Worm (Caenorhabditis elegans) whole organism, young adult: ENCODE data around the gene T01C4.8.

Source experiments
- F22D6.2 ChIP-seq: sonication (generic microtip); optimal IDR thresholded peaks from 2 replicates; lab custom pipeline; 2016; ENCODE audit warnings: mild to moderate bottlenecking, missing genetic modification characterization, missing compliant biosample characterization
- F49E8.2 ChIP-seq: sonication (generic microtip); optimal IDR thresholded peaks from 3 replicates; lab custom pipeline; 2017; ENCODE audit warnings: missing genetic modification characterization, mild to moderate bottlenecking, missing compliant biosample characterization, antibody characterized with exemption, moderate library complexity; ENCODE audit not compliant: insufficient read depth
- F52B5.7 ChIP-seq: sonication (generic microtip); optimal IDR thresholded peaks from 2 replicates; lab custom pipeline; 2016; ENCODE audit warnings: mild to moderate bottlenecking, missing genetic modification characterization, missing compliant biosample characterization
- Y79H2A.3 ChIP-seq: fragments of 200-800 bp; sonication (Bioruptor generic); conservative IDR thresholded peaks from 2 replicates; pipeline ENCODE4 v1.3.6; 2022; ENCODE audit warnings: missing genetic modification reagents, missing genetic modification characterization, missing compliant biosample characterization
- egl-18 ChIP-seq: fragments of 200-800 bp; sonication (Bioruptor generic); IDR thresholded peaks from 2 replicates; pipeline ENCODE4 v1.3.6; 2022; ENCODE audit warnings: missing genetic modification reagents, missing genetic modification characterization, missing compliant biosample characterization
- gei-17 ChIP-seq: fragments of 200-800 bp; sonication (Bioruptor generic); optimal IDR thresholded peaks from 2 replicates; lab custom pipeline; 2018; ENCODE audit warnings: mild to moderate bottlenecking, missing genetic modification characterization, missing compliant biosample characterization
- hlh-26 ChIP-seq: fragments of 200-800 bp; sonication (Bioruptor generic); conservative IDR thresholded peaks from 2 replicates; pipeline ENCODE4 v1.3.6; 2022; ENCODE audit warnings: missing genetic modification reagents, missing genetic modification characterization, missing compliant biosample characterization
- let-526 ChIP-seq: fragments of 200-800 bp; sonication (Bioruptor generic); IDR thresholded peaks from 2 replicates; pipeline ENCODE4 v1.3.6; 2022; ENCODE audit warnings: missing genetic modification reagents, missing genetic modification characterization, missing compliant biosample characterization
- mcd-1 ChIP-seq: fragments of 200-800 bp; sonication (Bioruptor generic); IDR thresholded peaks from 2 replicates; pipeline ENCODE4 v1.3.6; 2022; ENCODE audit warnings: missing genetic modification reagents, missing genetic modification characterization, missing compliant biosample characterization
- nhr-90 ChIP-seq: sonication (generic microtip); optimal IDR thresholded peaks from 2 replicates; lab custom pipeline; 2016; ENCODE audit warnings: missing genotype, mild to moderate bottlenecking, missing genetic modification characterization, missing compliant biosample characterization
- pbrm-1 ChIP-seq: fragments of 200-800 bp; sonication (Bioruptor generic); IDR thresholded peaks from 2 replicates; pipeline ENCODE4 v1.3.6; 2022; ENCODE audit warnings: missing genetic modification reagents, missing genetic modification characterization, missing compliant biosample characterization
- pha-4 ChIP-seq: fragments of 150-350 bp; sonication (generic microtip); optimal IDR thresholded peaks from 2 replicates; lab custom pipeline; 2014; ENCODE audit warnings: missing biosample characterization, missing genetic modification reagents, missing genetic modification characterization

DNA sequence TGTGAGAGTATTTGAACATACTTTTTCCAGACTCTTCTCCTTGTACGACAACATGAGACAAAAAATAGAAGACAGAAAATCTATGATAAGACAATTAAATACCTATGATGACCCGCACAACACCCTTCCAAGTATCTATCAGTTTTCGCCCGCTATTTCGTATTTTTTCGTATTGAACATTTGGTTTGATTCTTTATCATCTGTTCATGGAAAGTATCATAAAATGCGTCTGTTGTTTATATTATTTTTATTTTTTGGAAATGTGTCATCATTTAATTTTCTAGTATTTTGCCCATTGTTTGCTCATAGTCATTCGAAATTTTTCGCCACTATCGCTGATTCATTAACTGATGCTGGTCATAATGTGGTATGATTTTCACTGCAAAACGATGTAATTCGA lies 27.7 kb upstream of the T01C4.8 start, which contains the start of gene ugt-39:
- TF ChIP-seq hlh-26 (GFP tag; lab: Robert Waterston, UW) (no peak), pha-4 (tag; lab: Kevin White, UChicago) (no peak), pbrm-1 (GFP tag; lab: Robert Waterston, UW) (no peak), nhr-90 (tag; lab: Kevin White, UChicago) (no peak), F49E8.2 (no peak), F22D6.2 (tag; lab: Kevin White, UChicago) (no peak), Y79H2A.3 (GFP tag; lab: Robert Waterston, UW) (no peak), gei-17 (GFP tag; lab: Kevin White, UChicago) (no peak), egl-18 (GFP tag; lab: Robert Waterston, UW) (no peak), mcd-1 (GFP tag; lab: Robert Waterston, UW) (no peak), let-526 (GFP tag; lab: Robert Waterston, UW) (no peak), F52B5.7 (tag; lab: Kevin White, UChicago) (no peak)
